Fruit fly (Drosophila melanogaster) whole organism, pupa: Measurements from ENCODE around the gene CG17195.

Source experiments
- CG10348 ChIP-seq: fragments of 200-800 bp; sonication (Bioruptor generic); IDR thresholded peaks from 2 replicates; pipeline ENCODE4 v1.3.6; 2022; ENCODE audit warnings: missing biosample characterization, missing genetic modification characterization
- CG12605 ChIP-seq: fragments of 200-800 bp; sonication (Bioruptor generic); IDR thresholded peaks from 2 replicates; pipeline ENCODE4 v1.3.6; 2022; ENCODE audit warnings: missing biosample characterization, missing genetic modification characterization
- CG14655 ChIP-seq: fragments of 200-800 bp; sonication (Bioruptor generic); optimal IDR thresholded peaks from 3 replicates; lab custom pipeline; 2017; ENCODE audit warnings: mild to moderate bottlenecking, missing biosample characterization, missing genetic modification reagents, missing genetic modification characterization
- CG15710 ChIP-seq: fragments of 200-800 bp; sonication (Bioruptor generic); optimal IDR thresholded peaks from 2 replicates; lab custom pipeline; 2018; ENCODE audit warnings: missing biosample characterization, mild to moderate bottlenecking, missing genetic modification characterization, moderate library complexity
- CG17806 ChIP-seq: fragments of 200-800 bp; sonication (Bioruptor generic); optimal IDR thresholded peaks from 2 replicates; lab custom pipeline; 2018; ENCODE audit warnings: missing biosample characterization, mild to moderate bottlenecking, missing genetic modification characterization, moderate library complexity
- CG8159 ChIP-seq: fragments of 200-800 bp; sonication (Bioruptor generic); optimal IDR thresholded peaks from 3 replicates; lab custom pipeline; 2018; ENCODE audit warnings: missing biosample characterization, mild to moderate bottlenecking, missing genetic modification characterization, moderate library complexity
- CG8301 ChIP-seq: fragments of 200-800 bp; sonication (Bioruptor generic); optimal IDR thresholded peaks from 2 replicates; lab custom pipeline; 2018; ENCODE audit warnings: missing biosample characterization, mild to moderate bottlenecking, missing genetic modification characterization
- D1 ChIP-seq: fragments of 200-800 bp; sonication (Bioruptor generic); optimal IDR thresholded peaks from 2 replicates; lab custom pipeline; 2018; ENCODE audit warnings: missing biosample characterization, mild to moderate bottlenecking, missing genetic modification characterization, moderate library complexity
- EcR ChIP-seq: fragments of 200-800 bp; sonication (Bioruptor generic); optimal IDR thresholded peaks from 3 replicates; lab custom pipeline; 2019; ENCODE audit warnings: missing biosample characterization, missing genetic modification characterization, mild to moderate bottlenecking, moderate library complexity, missing genetic modification reagents
- Ets98B ChIP-seq: fragments of 200-800 bp; sonication (Bioruptor generic); IDR thresholded peaks from 2 replicates; pipeline ENCODE4 v1.3.6; 2022; ENCODE audit warnings: missing biosample characterization, missing genetic modification characterization
- Pif1B ChIP-seq: fragments of 200-800 bp; sonication (Bioruptor generic); optimal IDR thresholded peaks from 3 replicates; lab custom pipeline; 2016; ENCODE audit warnings: missing biosample characterization, missing genetic modification characterization
- Snoo ChIP-seq: fragments of 200-800 bp; sonication (Bioruptor generic); optimal IDR thresholded peaks from 3 replicates; lab custom pipeline; 2017; ENCODE audit warnings: missing biosample characterization, mild to moderate bottlenecking, missing genetic modification characterization, inconsistent platforms
- fd96Ca ChIP-seq: fragments of 200-800 bp; sonication (Bioruptor generic); IDR thresholded peaks from 3 replicates; pipeline ENCODE4 v1.3.6; 2022; ENCODE audit warnings: missing biosample characterization, missing genetic modification characterization
- rn ChIP-seq: fragments of 200-800 bp; sonication (Bioruptor generic); IDR thresholded peaks from 2 replicates; pipeline ENCODE4 v1.3.6; 2022; ENCODE audit warnings: missing biosample characterization, missing genetic modification characterization

DNA sequence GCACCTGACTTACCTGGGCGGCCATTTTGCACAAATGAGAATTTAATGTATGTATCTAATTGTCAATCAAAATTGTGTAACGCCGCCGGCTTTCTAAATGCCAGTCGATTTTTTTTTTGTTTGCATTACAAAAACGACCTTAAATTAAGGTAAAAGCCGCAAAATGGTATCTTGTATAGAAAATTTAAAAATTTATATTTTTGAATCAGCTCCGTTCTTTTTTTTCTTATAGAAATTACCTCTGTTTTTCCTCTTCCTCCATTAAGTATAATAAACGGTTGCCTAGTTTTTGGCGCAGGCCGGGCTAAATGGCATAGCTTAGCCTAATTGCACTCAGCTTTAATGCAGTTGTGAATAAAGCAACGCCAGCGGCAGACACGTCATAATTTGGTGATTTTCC, 10.2 kb upstream of the CG17195 start, which contains the start of gene CG4960:
- TF ChIP-seq CG10348 (GFP tag; lab: Robert Waterston, UW) (no peak), Ets98B (no peak), rn (GFP tag; lab: Robert Waterston, UW) (no peak), CG8301 (tag; lab: Kevin White, UChicago) (no peak), CG17806 (tag; lab: Kevin White, UChicago) (no peak), CG8159 (tag; lab: Kevin White, UChicago) (no peak), fd96Ca (GFP tag; lab: Robert Waterston, UW) (no peak), EcR (no peak), D1 (no peak), CG15710 (no peak), Pif1B (GFP tag; lab: Kevin White, UChicago) (no peak), CG12605 (GFP tag; lab: Robert Waterston, UW) (no peak), Snoo (tag; lab: Kevin White, UChicago) (no peak), CG14655 (GFP tag; lab: Kevin White, UChicago) (no peak)
